Worm (Caenorhabditis elegans) whole organism, L1 larva: ENCODE data around the gene F54F7.9.

Experiments used
- C16A3.4 ChIP-seq: fragments of 150-350 bp; optimal IDR thresholded peaks from 2 replicates; lab custom pipeline; 2014; ENCODE audit warnings: missing biosample characterization, missing genetic modification characterization
- Y116A8C.19 ChIP-seq: sonication (generic microtip); optimal IDR thresholded peaks from 2 replicates; lab custom pipeline; 2016; ENCODE audit warnings: missing compliant biosample characterization, missing genetic modification characterization, borderline replicate concordance
- aha-1 ChIP-seq: fragments of 150-350 bp; optimal IDR thresholded peaks from 2 replicates; lab custom pipeline; 2014; ENCODE audit warnings: missing biosample characterization, missing genetic modification characterization
- aly-2 ChIP-seq: fragments of 150-350 bp; optimal IDR thresholded peaks from 2 replicates; lab custom pipeline; 2014; ENCODE audit warnings: missing biosample characterization, missing genetic modification characterization
- blmp-1 ChIP-seq: fragments of 150-350 bp; optimal IDR thresholded peaks from 2 replicates; lab custom pipeline; 2014; ENCODE audit warnings: missing biosample characterization, missing genetic modification characterization
- ceh-88 ChIP-seq: fragments of 200-800 bp; sonication (Bioruptor generic); IDR thresholded peaks from 2 replicates; pipeline ENCODE4 v1.3.6; 2022; ENCODE audit warnings: missing genetic modification characterization, missing compliant biosample characterization
- ces-1 ChIP-seq: fragments of 150-350 bp; optimal IDR thresholded peaks from 2 replicates; lab custom pipeline; 2014; ENCODE audit warnings: missing biosample characterization, missing genetic modification reagents, missing genetic modification characterization
- efl-1 ChIP-seq, 4 experiments: fragments of 150-350 bp; optimal IDR thresholded peaks in 3 of 4; peaks in 1 of 4; 1 replicate in 1 of 4; 2 replicates in 3 of 4; lab custom pipeline; 2014; ENCODE audit warnings: missing biosample characterization in 2 of 4, missing genetic modification characterization in 2 of 4, missing genetic modification reagents in 2 of 4
- egl-13 ChIP-seq: sonication (generic microtip); optimal IDR thresholded peaks from 2 replicates; lab custom pipeline; 2016; ENCODE audit warnings: missing genotype, missing genetic modification reagents, missing genetic modification characterization, missing compliant biosample characterization
- egl-27 ChIP-seq, 2 experiments: fragments of 150-350 bp in 1 of 2; sonication (generic microtip); optimal IDR thresholded peaks; 3 replicates each; lab custom pipeline; 2017 to 2018; ENCODE audit warnings: missing biosample characterization in 2 of 2, missing genetic modification characterization in 2 of 2, missing genetic modification reagents in 2 of 2
- ets-5 ChIP-seq: fragments of 200-800 bp; sonication (Bioruptor generic); IDR thresholded peaks from 2 replicates; pipeline ENCODE4 v1.3.6; 2022; ENCODE audit warnings: missing genetic modification characterization, missing compliant biosample characterization
- fkh-10 ChIP-seq: sonication (generic microtip); optimal IDR thresholded peaks from 2 replicates; lab custom pipeline; 2017; ENCODE audit warnings: missing biosample characterization, missing genetic modification reagents, missing genetic modification characterization
- grh-1 ChIP-seq: fragments of 200-800 bp; sonication (Bioruptor generic); IDR thresholded peaks from 2 replicates; pipeline ENCODE4 v1.3.6; 2022; ENCODE audit warnings: missing genetic modification reagents, missing genetic modification characterization, missing compliant biosample characterization
- hlh-17 ChIP-seq: fragments of 200-800 bp; sonication (Bioruptor generic); optimal IDR thresholded peaks from 2 replicates; lab custom pipeline; 2018; ENCODE audit warnings: missing genetic modification characterization, mild to moderate bottlenecking, missing compliant biosample characterization, moderate library complexity, borderline replicate concordance
- lin-14 ChIP-seq: fragments of 200-800 bp; sonication (Bioruptor generic); optimal IDR thresholded peaks from 2 replicates; lab custom pipeline; 2018; ENCODE audit warnings: mild to moderate bottlenecking, missing genetic modification characterization, moderate library complexity, missing compliant biosample characterization
- lin-39 ChIP-seq: fragments of 150-350 bp; optimal IDR thresholded peaks from 2 replicates; lab custom pipeline; 2014; ENCODE audit warnings: missing biosample characterization, missing genetic modification reagents, missing genetic modification characterization
- lir-3 ChIP-seq: sonication (generic microtip); optimal IDR thresholded peaks from 2 replicates; lab custom pipeline; 2016; ENCODE audit warnings: mild to moderate bottlenecking, missing genetic modification characterization, moderate library complexity, missing compliant biosample characterization; ENCODE audit not compliant: poor library complexity
- mab-9 ChIP-seq: fragments of 200-800 bp; sonication (Bioruptor generic); IDR thresholded peaks from 2 replicates; pipeline ENCODE4 v1.3.6; 2022; ENCODE audit warnings: missing genetic modification reagents, missing genetic modification characterization, missing compliant biosample characterization
- mef-2 ChIP-seq: fragments of 150-350 bp; optimal IDR thresholded peaks from 2 replicates; lab custom pipeline; 2014; ENCODE audit warnings: missing biosample characterization, missing genetic modification characterization
- nhr-12 ChIP-seq: sonication (generic microtip); optimal IDR thresholded peaks from 2 replicates; lab custom pipeline; 2017; ENCODE audit warnings: missing biosample characterization, missing genetic modification characterization
- nhr-237 ChIP-seq: fragments of 150-350 bp; optimal IDR thresholded peaks from 2 replicates; lab custom pipeline; 2014; ENCODE audit warnings: missing biosample characterization, missing genetic modification characterization
- nhr-47 ChIP-seq: sonication (generic microtip); optimal IDR thresholded peaks from 2 replicates; lab custom pipeline; 2016; ENCODE audit warnings: mild to moderate bottlenecking, missing genetic modification characterization, moderate library complexity, missing compliant biosample characterization
- nhr-71 ChIP-seq: sonication (generic microtip); optimal IDR thresholded peaks from 2 replicates; lab custom pipeline; 2016; ENCODE audit warnings: mild to moderate bottlenecking, missing genetic modification characterization, moderate library complexity, missing compliant biosample characterization
- nhr-77 ChIP-seq: fragments of 150-350 bp; optimal IDR thresholded peaks from 2 replicates; lab custom pipeline; 2014; ENCODE audit warnings: missing biosample characterization, missing genetic modification characterization
- nhr-84 ChIP-seq: sonication (generic microtip); optimal IDR thresholded peaks from 2 replicates; lab custom pipeline; 2017; ENCODE audit warnings: missing biosample characterization, missing genetic modification characterization
- pag-3 ChIP-seq: sonication (generic microtip); optimal IDR thresholded peaks from 2 replicates; lab custom pipeline; 2017; ENCODE audit warnings: missing genetic modification characterization, mild to moderate bottlenecking, missing compliant biosample characterization, antibody characterized with exemption, borderline replicate concordance; ENCODE audit not compliant: insufficient read depth
- pax-3 ChIP-seq: fragments of 200-800 bp; sonication (Bioruptor generic); optimal IDR thresholded peaks from 2 replicates; lab custom pipeline; 2018; ENCODE audit warnings: mild to moderate bottlenecking, missing genetic modification characterization, moderate library complexity, missing compliant biosample characterization
- pqm-1 ChIP-seq: sonication (generic microtip); optimal IDR thresholded peaks from 3 replicates; lab custom pipeline; 2017; ENCODE audit warnings: missing biosample characterization, missing genetic modification characterization
- skn-1 ChIP-seq: fragments of 150-350 bp; optimal IDR thresholded peaks from 2 replicates; lab custom pipeline; 2014; ENCODE audit warnings: missing biosample characterization, missing genetic modification characterization
- snu-23 ChIP-seq: sonication (generic microtip); optimal IDR thresholded peaks from 2 replicates; lab custom pipeline; 2016; ENCODE audit warnings: missing genetic modification characterization, missing compliant biosample characterization
- sox-4 ChIP-seq: sonication (generic microtip); optimal IDR thresholded peaks from 2 replicates; lab custom pipeline; 2016; ENCODE audit warnings: missing genetic modification characterization, missing compliant biosample characterization
- tlp-1 ChIP-seq: fragments of 150-350 bp; optimal IDR thresholded peaks from 2 replicates; lab custom pipeline; 2014; ENCODE audit warnings: missing biosample characterization, missing genetic modification characterization
- unc-130 ChIP-seq: fragments of 150-350 bp; optimal IDR thresholded peaks from 2 replicates; lab custom pipeline; 2017; ENCODE audit warnings: missing biosample characterization, missing genetic modification characterization, inconsistent platforms
- unc-30 ChIP-seq: sonication (generic microtip); optimal IDR thresholded peaks from 2 replicates; lab custom pipeline; 2017; ENCODE audit warnings: missing biosample characterization, missing genetic modification characterization
- unc-62 ChIP-seq: fragments of 150-350 bp; optimal IDR thresholded peaks from 2 replicates; lab custom pipeline; 2014; ENCODE audit warnings: missing biosample characterization, missing genetic modification reagents, missing genetic modification characterization
- vab-15 ChIP-seq: sonication (generic microtip); optimal IDR thresholded peaks from 2 replicates; lab custom pipeline; 2017; ENCODE audit warnings: missing genotype, mild to moderate bottlenecking, missing genetic modification characterization, missing compliant biosample characterization
- xbp-1 ChIP-seq: sonication (generic microtip); optimal IDR thresholded peaks from 2 replicates; lab custom pipeline; 2016; ENCODE audit warnings: missing genetic modification characterization, missing compliant biosample characterization

Gene F54F7.9

ce11 chrX:11857178-11857577 lies 8.7 kb upstream of the F54F7.9 start, which contains the start of gene mes-1:
Gene mes-1 (plus strand): TSS chrX:11857478.
- TF ChIP-seq pag-3 (no peak), unc-30 (tag; lab: Kevin White, UChicago) (no peak), aha-1 (tag; lab: Kevin White, UChicago) (no peak), nhr-77 (tag; lab: Kevin White, UChicago) (no peak), mef-2 (tag; lab: Kevin White, UChicago) (no peak), lir-3 (tag; lab: Kevin White, UChicago) (no peak), pax-3 (no peak), C16A3.4 (tag; lab: Kevin White, UChicago) (no peak), pqm-1 (tag; lab: Kevin White, UChicago) (no peak), ets-5 (no peak), fkh-10 (GFP tag; lab: Kevin White, UChicago) (no peak), efl-1 (optimal IDR thresholded peaks at IDR 0.05; lab: Kevin White, UChicago) (no peak), efl-1 (GFP tag; optimal IDR thresholded peaks at IDR 0.05 in 1 of 2; lab: Kevin White, UChicago) (no peak), tlp-1 (no peak), grh-1 (GFP tag; lab: Robert Waterston, UW) (no peak), nhr-71 (tag; lab: Kevin White, UChicago) (no peak)

ce11 chrX:11856214-11856613 lies 7.7 kb upstream of the F54F7.9 start:
- TF ChIP-seq lin-14, result no peak
- TF ChIP-seq egl-27 (tag; optimal IDR thresholded peaks at IDR 0.05; lab: Kevin White, UChicago), result no peak
- TF ChIP-seq aly-2 (tag; lab: Kevin White, UChicago), result no peak
- TF ChIP-seq unc-130, result no peak
- TF ChIP-seq nhr-12 (tag; lab: Kevin White, UChicago), result no peak
- no peak for TF ChIP-seq unc-62 (GFP tag; lab: Kevin White, UChicago)
- TF ChIP-seq lin-39 (tag; lab: Kevin White, UChicago), result no peak
- TF ChIP-seq ceh-88 (GFP tag; lab: Robert Waterston, UW), result no peak
- no peak for TF ChIP-seq grh-1 (GFP tag; lab: Robert Waterston, UW)
- no peak for TF ChIP-seq sox-4 (tag; lab: Kevin White, UChicago)
- TF ChIP-seq xbp-1 (tag; lab: Kevin White, UChicago), result no peak
- no peak for TF ChIP-seq snu-23 (GFP tag; lab: Kevin White, UChicago)

DNA sequence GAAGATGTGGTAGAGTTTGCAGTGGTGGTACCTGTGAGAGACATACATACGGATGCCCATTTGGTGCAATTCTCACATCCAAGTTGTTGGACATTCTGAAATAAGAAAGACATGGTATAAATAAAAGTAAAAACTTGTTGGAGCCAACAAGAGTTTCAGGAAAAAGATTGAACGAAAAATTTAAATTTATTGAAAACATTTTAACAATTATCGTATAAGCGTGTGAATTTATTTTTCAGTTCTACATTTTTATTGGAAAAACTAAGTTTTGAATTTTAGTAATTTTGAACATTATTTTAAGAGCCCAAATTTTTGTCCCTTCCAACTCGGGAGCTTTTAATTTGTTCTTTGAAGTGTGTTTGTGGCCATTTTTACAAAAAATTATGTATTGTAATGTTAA lies 6.4 kb upstream of the F54F7.9 start, which contains the start of gene F54F7.8:
Gene F54F7.8 (minus strand): TSS at position 101 of the 400 bp plus-strand sequence.
- TF ChIP-seq grh-1 (GFP tag; lab: Robert Waterston, UW) (no peak), xbp-1 (tag; lab: Kevin White, UChicago) (no peak), blmp-1 (tag; lab: Kevin White, UChicago) (no peak), mab-9 (GFP tag; lab: Robert Waterston, UW) (no peak), nhr-84 (tag; lab: Kevin White, UChicago) (no peak), hlh-17 (no peak), nhr-47 (tag; lab: Kevin White, UChicago) (no peak), ets-5 (no peak), ces-1 (no peak)

DNA sequence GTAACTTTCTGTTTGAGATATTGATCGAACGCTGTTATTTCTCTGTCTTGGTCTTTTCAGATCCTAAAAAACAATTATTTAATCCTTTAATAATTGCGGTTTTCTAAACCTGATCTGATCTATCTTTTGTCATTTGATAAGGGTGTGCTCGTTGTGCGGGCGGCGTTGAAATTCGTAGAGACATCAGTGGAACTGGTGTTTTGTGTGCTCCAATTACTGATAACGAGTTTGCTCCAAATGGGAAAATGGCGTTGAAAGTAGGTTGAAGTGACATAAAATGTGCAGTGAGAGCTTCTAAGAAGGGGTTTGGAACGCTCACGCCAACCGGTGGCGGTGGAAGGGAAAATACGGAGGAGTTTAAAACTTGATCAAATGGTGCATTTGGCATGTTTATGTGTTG lies 5.9 kb upstream of the F54F7.9 start:
- no peak for TF ChIP-seq unc-30 (tag; lab: Kevin White, UChicago)
- TF ChIP-seq snu-23 (GFP tag; lab: Kevin White, UChicago), result no peak
- no peak for TF ChIP-seq ets-5
- TF ChIP-seq nhr-237 (tag; lab: Kevin White, UChicago), result no peak
- TF ChIP-seq vab-15 (tag; lab: Kevin White, UChicago), result no peak
- TF ChIP-seq Y116A8C.19 (tag; lab: Kevin White, UChicago), result no peak
- TF ChIP-seq sox-4 (tag; lab: Kevin White, UChicago), result no peak
- no peak for TF ChIP-seq egl-13 (tag; lab: Kevin White, UChicago)
- no peak for TF ChIP-seq skn-1 (tag; lab: Kevin White, UChicago)
